Worm (Caenorhabditis elegans) whole organism, early embryonic: ENCODE measurements around the gene F54C9.3.
A peak's percentile ranks its signal among the peaks of the same experiment; 100 is the strongest.

Experiments
- F13C5.2 ChIP-seq: sonication (generic microtip); optimal IDR thresholded peaks from 2 replicates; lab custom pipeline; 2017; ENCODE audit warnings: mild to moderate bottlenecking, missing genetic modification characterization, inconsistent platforms, missing compliant biosample characterization
- aly-1 ChIP-seq: sonication (generic microtip); optimal IDR thresholded peaks from 2 replicates; lab custom pipeline; 2016; ENCODE audit warnings: missing genetic modification characterization, missing compliant biosample characterization
- ama-1 ChIP-seq: fragments of 150-350 bp; optimal IDR thresholded peaks from 2 replicates; lab custom pipeline; 2014
- ceh-13 ChIP-seq: fragments of 200-800 bp; sonication (Bioruptor generic); optimal IDR thresholded peaks from 2 replicates; lab custom pipeline; 2018; ENCODE audit warnings: mild to moderate bottlenecking, missing genetic modification characterization, missing compliant biosample characterization
- hmbx-1 ChIP-seq: sonication (generic microtip); optimal IDR thresholded peaks from 2 replicates; lab custom pipeline; 2016; ENCODE audit warnings: mild to moderate bottlenecking, missing genetic modification characterization, missing compliant biosample characterization
- hmg-4 ChIP-seq: fragments of 200-800 bp; sonication (Bioruptor generic); optimal IDR thresholded peaks from 2 replicates; lab custom pipeline; 2018; ENCODE audit warnings: mild to moderate bottlenecking, missing genetic modification characterization, missing compliant biosample characterization
- hnd-1 ChIP-seq: sonication (generic microtip); optimal IDR thresholded peaks from 2 replicates; lab custom pipeline; 2016; ENCODE audit warnings: missing genetic modification characterization, missing compliant biosample characterization
- scrt-1 ChIP-seq: fragments of 200-800 bp; sonication (Bioruptor generic); IDR thresholded peaks from 2 replicates; pipeline ENCODE4 v1.3.6; 2022; ENCODE audit warnings: missing genetic modification characterization, missing compliant biosample characterization
- sea-1 ChIP-seq: fragments of 200-800 bp; sonication (Bioruptor generic); conservative IDR thresholded peaks from 2 replicates; pipeline ENCODE4 v1.3.6; 2022; ENCODE audit warnings: missing genetic modification characterization, missing compliant biosample characterization
- tbx-37 ChIP-seq: fragments of 200-800 bp; sonication (Bioruptor generic); conservative IDR thresholded peaks from 2 replicates; pipeline ENCODE4 v1.3.6; 2022; ENCODE audit warnings: missing genetic modification reagents, missing genetic modification characterization, missing compliant biosample characterization
- tra-4 ChIP-seq: sonication (generic microtip); optimal IDR thresholded peaks from 2 replicates; lab custom pipeline; 2017; ENCODE audit warnings: missing genetic modification characterization, missing compliant biosample characterization

DNA sequence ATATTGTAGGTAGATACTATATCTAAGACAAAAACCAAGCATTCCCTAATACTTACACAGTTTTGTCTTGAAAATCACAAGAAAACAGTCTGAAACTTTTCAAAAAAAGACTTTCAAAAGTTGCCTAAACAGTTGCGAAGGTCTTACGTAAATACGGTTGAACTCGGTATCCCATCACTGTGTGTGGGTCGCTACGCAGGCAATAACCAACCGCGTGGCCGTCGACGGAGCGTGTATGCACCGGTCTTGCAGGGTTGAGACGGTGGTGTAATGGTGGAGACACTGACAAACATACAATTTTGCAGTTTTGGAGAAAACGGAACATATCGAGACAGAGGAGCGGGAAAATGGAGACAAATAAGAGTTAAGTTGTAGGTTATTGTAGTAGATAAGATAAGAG lies 5.4 kb downstream of the F54C9.3 start, which contains the start of gene iff-2:
- TF ChIP-seq ama-1 (no peak), ceh-13 (no peak), hmbx-1 (tag; lab: Kevin White, UChicago) (no peak), tbx-37 (GFP tag; lab: Robert Waterston, UW) (peak; percentile 35), hmg-4 (GFP tag; lab: Kevin White, UChicago) (peak; percentile 84), aly-1 (tag; lab: Kevin White, UChicago) (peak; percentile 69), F13C5.2 (tag; lab: Kevin White, UChicago) (peak; percentile 95), sea-1 (GFP tag; lab: Robert Waterston, UW) (peak; percentile 70), tra-4 (peak; percentile 50), hnd-1 (no peak), scrt-1 (GFP tag; lab: Robert Waterston, UW) (0 out of 2 replicates have a peak, but pooled peaks have one; percentile 55)
